Worm (Caenorhabditis elegans): ENCODE results near the gene str-5.

DNA sequence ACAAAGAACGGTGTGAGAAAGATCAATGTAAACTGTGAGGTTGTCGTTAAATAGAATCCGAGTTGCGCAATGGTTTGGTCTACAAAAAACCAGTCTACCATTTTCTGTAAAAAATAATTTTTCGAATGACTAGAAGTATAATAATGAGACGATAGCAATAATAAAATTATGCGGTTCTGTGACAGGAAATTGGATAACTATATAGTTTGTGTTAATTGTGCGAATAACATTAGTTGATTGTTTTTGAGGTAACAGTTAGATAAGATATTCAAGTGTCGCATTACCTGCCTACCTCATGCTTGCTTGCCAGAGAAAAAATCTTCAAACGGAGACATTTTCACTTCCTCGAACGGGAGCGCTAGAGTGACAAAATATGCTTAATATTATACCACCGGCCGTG, 11.2 kb upstream of the str-5 start, which contains the start of gene str-18:
- TF ChIP-seq pha-4 (tag; optimal IDR thresholded peaks at IDR 0.05) (no peak), snpc-4 (tag; optimal IDR thresholded peaks at IDR 0.05) (no peak), tbx-2 (tag; optimal IDR thresholded peaks at IDR 0.05) (no peak), pqm-1 (tag; optimal IDR thresholded peaks at IDR 0.05) (no peak), ama-1 (optimal IDR thresholded peaks at IDR 0.05) (no peak), nhr-76 (tag; optimal IDR thresholded peaks at IDR 0.05) (no peak), unc-62 (GFP tag; optimal IDR thresholded peaks at IDR 0.05) (no peak)

Data from whole organism, L3 larva.